Worm (Caenorhabditis elegans) whole organism, L1 larva: ENCODE data around the gene ZK1240.9.

Experiments
- C04F5.9 ChIP-seq: sonication (generic microtip); optimal IDR thresholded peaks from 2 replicates; lab custom pipeline; 2016; ENCODE audit warnings: missing genetic modification characterization, missing compliant biosample characterization
- C34B4.2 ChIP-seq: sonication (generic microtip); optimal IDR thresholded peaks from 2 replicates; lab custom pipeline; 2017; ENCODE audit warnings: mild to moderate bottlenecking, missing genetic modification characterization, missing compliant biosample characterization
- aha-1 ChIP-seq: fragments of 150-350 bp; optimal IDR thresholded peaks from 2 replicates; lab custom pipeline; 2014; ENCODE audit warnings: missing biosample characterization, missing genetic modification characterization
- ama-1 ChIP-seq: fragments of 150-350 bp; optimal IDR thresholded peaks from 2 replicates; lab custom pipeline; 2014
- blmp-1 ChIP-seq: fragments of 150-350 bp; optimal IDR thresholded peaks from 2 replicates; lab custom pipeline; 2014; ENCODE audit warnings: missing biosample characterization, missing genetic modification characterization
- ceh-82 ChIP-seq, 3 experiments: fragments of 150-350 bp in 1 of 3; sonication (generic microtip) in 2 of 3; optimal IDR thresholded peaks; 2 replicates each; lab custom pipeline; 2014 to 2017; ENCODE audit warnings: missing biosample characterization in 3 of 3, missing genetic modification characterization in 3 of 3
- efl-1 ChIP-seq, 4 experiments: fragments of 150-350 bp; optimal IDR thresholded peaks in 3 of 4; peaks in 1 of 4; 1 replicate in 1 of 4; 2 replicates in 3 of 4; lab custom pipeline; 2014; ENCODE audit warnings: missing biosample characterization in 2 of 4, missing genetic modification characterization in 2 of 4, missing genetic modification reagents in 2 of 4
- egl-27 ChIP-seq, 2 experiments: fragments of 150-350 bp in 1 of 2; sonication (generic microtip); optimal IDR thresholded peaks; 3 replicates each; lab custom pipeline; 2017 to 2018; ENCODE audit warnings: missing biosample characterization in 2 of 2, missing genetic modification characterization in 2 of 2, missing genetic modification reagents in 2 of 2
- elt-2 ChIP-seq: sonication (generic microtip); optimal IDR thresholded peaks from 2 replicates; lab custom pipeline; 2016; ENCODE audit warnings: missing genetic modification characterization, mild to moderate bottlenecking, inconsistent platforms, missing compliant biosample characterization, missing genetic modification reagents
- elt-3 ChIP-seq, 6 experiments: fragments of 150-350 bp in 1 of 6; sonication (generic microtip); optimal IDR thresholded peaks; 2 replicates each; lab custom pipeline; 2017 to 2018; ENCODE audit warnings: missing biosample characterization in 6 of 6, missing genetic modification characterization in 6 of 6, inconsistent platforms in 1 of 6
- fkh-10 ChIP-seq: sonication (generic microtip); optimal IDR thresholded peaks from 2 replicates; lab custom pipeline; 2017; ENCODE audit warnings: missing biosample characterization, missing genetic modification reagents, missing genetic modification characterization
- fkh-8 ChIP-seq: sonication (generic microtip); optimal IDR thresholded peaks from 2 replicates; lab custom pipeline; 2016; ENCODE audit warnings: mild to moderate bottlenecking, missing genetic modification characterization, missing compliant biosample characterization
- fos-1 ChIP-seq: fragments of 150-350 bp; optimal IDR thresholded peaks from 2 replicates; lab custom pipeline; 2014; ENCODE audit warnings: missing biosample characterization, missing genetic modification characterization
- hlh-4 ChIP-seq: sonication (generic microtip); optimal IDR thresholded peaks from 2 replicates; lab custom pipeline; 2016; ENCODE audit warnings: mild to moderate bottlenecking, missing genetic modification characterization, missing compliant biosample characterization
- hpl-2 ChIP-seq: fragments of 150-350 bp; optimal IDR thresholded peaks from 2 replicates; lab custom pipeline; 2014; ENCODE audit warnings: missing biosample characterization, missing genetic modification reagents, missing genetic modification characterization
- irx-1 ChIP-seq: sonication (generic microtip); optimal IDR thresholded peaks from 2 replicates; lab custom pipeline; 2016; ENCODE audit warnings: missing genetic modification characterization, missing compliant biosample characterization
- isw-1 ChIP-seq: fragments of 200-800 bp; sonication (Bioruptor generic); IDR thresholded peaks from 2 replicates; pipeline ENCODE4 v1.3.6; 2022; ENCODE audit warnings: missing genetic modification characterization, missing compliant biosample characterization
- jun-1 ChIP-seq: fragments of 150-350 bp; optimal IDR thresholded peaks from 2 replicates; lab custom pipeline; 2014; ENCODE audit warnings: missing biosample characterization, missing genetic modification reagents, missing genetic modification characterization
- lin-13 ChIP-seq: fragments of 150-350 bp; optimal IDR thresholded peaks from 2 replicates; lab custom pipeline; 2014; ENCODE audit warnings: missing biosample characterization, missing genetic modification reagents, missing genetic modification characterization
- lin-35 ChIP-seq, 2 experiments: fragments of 150-350 bp; optimal IDR thresholded peaks; 2 replicates each; lab custom pipeline; 2014; ENCODE audit warnings: missing biosample characterization in 2 of 2, missing genetic modification characterization in 2 of 2, missing genetic modification reagents in 2 of 2
- mdl-1 ChIP-seq, 2 experiments: fragments of 150-350 bp; optimal IDR thresholded peaks; 2 replicates each; lab custom pipeline; 2014 to 2017; ENCODE audit warnings: missing biosample characterization in 2 of 2, missing genetic modification characterization in 2 of 2, inconsistent platforms in 1 of 2
- mef-2 ChIP-seq: fragments of 150-350 bp; optimal IDR thresholded peaks from 2 replicates; lab custom pipeline; 2014; ENCODE audit warnings: missing biosample characterization, missing genetic modification characterization
- mep-1 ChIP-seq: fragments of 150-350 bp; optimal IDR thresholded peaks from 2 replicates; lab custom pipeline; 2014; ENCODE audit warnings: missing biosample characterization, missing genetic modification characterization
- nhr-20 ChIP-seq: sonication (generic microtip); optimal IDR thresholded peaks from 2 replicates; lab custom pipeline; 2016; ENCODE audit warnings: mild to moderate bottlenecking, missing genetic modification characterization, missing compliant biosample characterization
- nhr-237 ChIP-seq: fragments of 150-350 bp; optimal IDR thresholded peaks from 2 replicates; lab custom pipeline; 2014; ENCODE audit warnings: missing biosample characterization, missing genetic modification characterization
- nhr-28 ChIP-seq: fragments of 150-350 bp; optimal IDR thresholded peaks from 2 replicates; lab custom pipeline; 2014; ENCODE audit warnings: missing biosample characterization, missing genetic modification characterization
- nhr-47 ChIP-seq: sonication (generic microtip); optimal IDR thresholded peaks from 2 replicates; lab custom pipeline; 2016; ENCODE audit warnings: mild to moderate bottlenecking, missing genetic modification characterization, moderate library complexity, missing compliant biosample characterization
- nhr-84 ChIP-seq: sonication (generic microtip); optimal IDR thresholded peaks from 2 replicates; lab custom pipeline; 2017; ENCODE audit warnings: missing biosample characterization, missing genetic modification characterization
- nhr-85 ChIP-seq: sonication (generic microtip); peaks from one replicate; lab custom pipeline; 2016; ENCODE audit warnings: missing genetic modification characterization, inconsistent platforms, missing compliant biosample characterization
- pag-3 ChIP-seq: sonication (generic microtip); optimal IDR thresholded peaks from 2 replicates; lab custom pipeline; 2017; ENCODE audit warnings: missing genetic modification characterization, mild to moderate bottlenecking, missing compliant biosample characterization, antibody characterized with exemption, borderline replicate concordance; ENCODE audit not compliant: insufficient read depth
- pqm-1 ChIP-seq: sonication (generic microtip); optimal IDR thresholded peaks from 3 replicates; lab custom pipeline; 2017; ENCODE audit warnings: missing biosample characterization, missing genetic modification characterization
- skn-1 ChIP-seq: fragments of 150-350 bp; optimal IDR thresholded peaks from 2 replicates; lab custom pipeline; 2014; ENCODE audit warnings: missing biosample characterization, missing genetic modification characterization
- snu-23 ChIP-seq: sonication (generic microtip); optimal IDR thresholded peaks from 2 replicates; lab custom pipeline; 2016; ENCODE audit warnings: missing genetic modification characterization, missing compliant biosample characterization
- sptf-1 ChIP-seq: fragments of 150-350 bp; optimal IDR thresholded peaks from 2 replicates; lab custom pipeline; 2014; ENCODE audit warnings: missing biosample characterization, missing genetic modification characterization
- sup-37 ChIP-seq: fragments of 200-800 bp; sonication (Bioruptor generic); optimal IDR thresholded peaks from 2 replicates; lab custom pipeline; 2018; ENCODE audit warnings: mild to moderate bottlenecking, missing genetic modification characterization, missing compliant biosample characterization
- unc-130 ChIP-seq: fragments of 150-350 bp; optimal IDR thresholded peaks from 2 replicates; lab custom pipeline; 2017; ENCODE audit warnings: missing biosample characterization, missing genetic modification characterization, inconsistent platforms
- unc-30 ChIP-seq: sonication (generic microtip); optimal IDR thresholded peaks from 2 replicates; lab custom pipeline; 2017; ENCODE audit warnings: missing biosample characterization, missing genetic modification characterization
- zag-1 ChIP-seq: fragments of 150-350 bp; optimal IDR thresholded peaks from 2 replicates; lab custom pipeline; 2014; ENCODE audit warnings: missing biosample characterization, missing genetic modification characterization
- zip-4 ChIP-seq: fragments of 200-800 bp; sonication (Bioruptor generic); optimal IDR thresholded peaks from 2 replicates; lab custom pipeline; 2018; ENCODE audit warnings: mild to moderate bottlenecking, missing genetic modification characterization, moderate library complexity, missing compliant biosample characterization

ZK1240.9 gene

DNA sequence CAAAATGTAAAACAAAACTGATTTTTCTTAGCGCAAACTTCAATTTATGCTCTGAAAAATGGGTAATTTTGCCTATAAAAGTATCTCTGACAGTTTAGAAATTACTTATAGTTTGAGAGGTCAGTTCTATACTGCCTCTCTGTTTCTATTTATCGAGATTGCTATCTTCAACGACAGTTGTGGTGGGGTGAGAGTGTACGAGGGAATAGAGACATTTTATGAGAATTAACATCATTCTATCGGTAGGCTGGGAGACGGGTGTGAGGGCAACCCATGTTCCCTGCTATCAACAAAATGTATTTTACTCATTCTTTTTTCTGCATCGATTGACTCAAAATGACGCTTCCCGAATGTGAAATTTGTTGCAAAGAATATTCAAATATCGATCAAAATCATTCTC is 2.1 kb downstream of the ZK1240.9 start, which contains the start of gene ZK1240.3:
Gene ZK1240.3 (plus strand): TSS at position 238 of the 400 bp plus-strand sequence.
- TF ChIP-seq pag-3, result no peak
- TF ChIP-seq elt-2 (tag; lab: Kevin White, UChicago), result peak; percentile 30

DNA sequence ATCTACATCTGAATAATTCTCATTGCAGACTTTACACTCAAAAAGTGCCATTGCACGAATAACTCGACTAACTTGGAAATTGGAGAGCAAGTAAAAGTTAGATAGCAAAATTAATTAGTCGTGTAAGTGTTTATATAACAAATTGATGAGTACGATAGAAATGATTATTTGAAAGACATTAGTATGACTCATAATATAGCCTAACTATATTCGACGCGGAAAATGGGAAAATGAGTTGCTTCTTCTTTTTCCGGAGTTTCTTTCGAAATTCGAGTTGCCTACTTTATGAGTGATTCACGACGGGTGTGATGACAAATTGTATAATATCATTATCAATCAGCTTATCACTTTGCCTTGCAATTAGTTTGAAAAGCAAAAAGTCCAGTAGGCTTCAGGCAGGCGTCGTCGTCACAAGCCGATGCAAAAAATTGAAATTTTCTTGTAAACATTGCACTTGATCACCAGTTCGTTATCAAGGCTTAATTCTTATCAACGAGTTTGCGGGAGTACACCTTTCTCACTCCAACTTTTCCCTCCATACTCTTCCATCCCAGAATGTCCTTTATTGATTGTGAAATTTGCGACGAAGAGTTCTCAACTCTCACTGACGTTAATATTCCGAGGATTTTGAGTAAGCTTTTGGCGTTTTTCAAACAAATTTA is 5.0 kb downstream of the ZK1240.9 start, which contains the start of the genes ZK1240.6 and ZK1240.2:
Gene ZK1240.6 (minus strand): TSS at position 51 of the 662 bp plus-strand sequence.
Gene ZK1240.2 (plus strand): TSS at position 520 of the 662 bp plus-strand sequence.
- TF ChIP-seq jun-1 (tag; lab: Kevin White, UChicago) (no peak), fos-1 (tag; lab: Kevin White, UChicago) (no peak), sup-37 (GFP tag; lab: Kevin White, UChicago) (no peak), C34B4.2 (tag; lab: Kevin White, UChicago) (no peak), irx-1 (tag; lab: Kevin White, UChicago) (no peak), ceh-82 (tag; optimal IDR thresholded peaks at IDR 0.05; lab: Kevin White, UChicago) (no peak), elt-2 (tag; lab: Kevin White, UChicago) (peak; percentile 74), egl-27 (tag; optimal IDR thresholded peaks at IDR 0.05; lab: Kevin White, UChicago) (no peak), pqm-1 (tag; lab: Kevin White, UChicago) (peak; percentile 49), ama-1 (lab: Kevin White, UChicago) (no peak), fkh-8 (no peak)

DNA sequence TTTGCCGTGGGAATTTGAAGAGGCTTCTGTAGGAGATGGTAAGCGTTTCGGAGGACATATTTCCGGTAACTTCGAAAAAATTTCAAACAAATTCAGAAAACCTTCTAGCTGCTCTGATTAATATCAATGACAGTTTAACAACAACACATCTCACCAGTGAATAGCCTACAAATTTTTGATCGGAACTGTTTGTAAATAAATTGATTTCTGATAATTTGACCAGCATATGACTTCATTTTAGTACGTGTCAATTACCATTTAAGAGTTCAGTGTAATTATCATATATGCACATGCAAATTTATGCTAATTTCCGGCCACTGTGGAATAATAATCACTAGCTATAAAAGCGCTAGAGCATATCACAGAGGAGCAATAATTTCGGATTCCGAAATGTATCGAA is 7.0 kb downstream of the ZK1240.9 start, which contains the start of gene ZK1240.11:
Gene ZK1240.11 (plus strand): TSS at position 301 of the 400 bp plus-strand sequence.
- TF ChIP-seq efl-1 (optimal IDR thresholded peaks at IDR 0.05; lab: Kevin White, UChicago) (no peak), efl-1 (GFP tag; optimal IDR thresholded peaks at IDR 0.05 in 1 of 2; lab: Kevin White, UChicago) (peak in 1 of 2 experiments; percentile 25), jun-1 (tag; lab: Kevin White, UChicago) (no peak)

ce11 chrII:2328963-2329442 is 11.0 kb downstream of the ZK1240.9 start, which contains the start of the genes ZK1240.8 and ZK1240.1:
TSS of gene ZK1240.8 (minus strand) at chrII:2329063.
TSS of gene ZK1240.1 (plus strand) at chrII:2329392.
- no peak for TF ChIP-seq mdl-1 (tag; optimal IDR thresholded peaks at IDR 0.05; lab: Kevin White, UChicago)
- peak; percentile 5 for TF ChIP-seq elt-2 (tag; lab: Kevin White, UChicago)

DNA sequence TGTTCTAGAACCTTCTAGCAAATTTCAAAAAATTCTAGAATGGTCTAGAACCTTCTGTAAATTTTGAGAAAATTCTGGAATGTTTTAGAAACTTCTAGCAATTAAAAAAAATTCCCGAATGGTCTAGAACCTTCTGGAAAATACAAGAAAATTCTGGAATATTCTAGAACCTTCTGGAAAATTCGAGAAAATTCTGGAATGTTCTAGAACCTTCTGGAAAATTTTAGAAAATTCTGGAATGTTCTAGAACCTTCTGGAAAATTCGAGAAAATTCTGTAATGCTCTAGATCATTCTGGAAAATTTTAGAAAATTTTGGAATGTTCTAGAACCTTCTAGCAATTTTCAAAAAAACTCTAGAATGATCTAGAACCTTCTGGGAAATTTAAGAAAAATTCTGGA is 12.5 kb downstream of the ZK1240.9 start:
- TF ChIP-seq unc-130 (tag; lab: Kevin White, UChicago) (no peak), nhr-28 (tag; lab: Kevin White, UChicago) (no peak), mef-2 (tag; lab: Kevin White, UChicago) (no peak), snu-23 (GFP tag; lab: Kevin White, UChicago) (no peak), nhr-84 (tag; lab: Kevin White, UChicago) (no peak), unc-30 (tag; lab: Kevin White, UChicago) (no peak), skn-1 (tag; lab: Kevin White, UChicago) (no peak), mdl-1 (tag; optimal IDR thresholded peaks at IDR 0.05; lab: Kevin White, UChicago) (no peak), zip-4 (GFP tag; lab: Kevin White, UChicago) (no peak), fkh-10 (GFP tag; lab: Kevin White, UChicago) (no peak), blmp-1 (tag; lab: Kevin White, UChicago) (no peak), aha-1 (tag; lab: Kevin White, UChicago) (no peak), nhr-237 (no peak), pag-3 (no peak), hlh-4 (tag; lab: Kevin White, UChicago) (no peak), lin-35 (GFP tag; optimal IDR thresholded peaks at IDR 0.05; lab: Kevin White, UChicago) (no peak), C04F5.9 (no peak)

DNA sequence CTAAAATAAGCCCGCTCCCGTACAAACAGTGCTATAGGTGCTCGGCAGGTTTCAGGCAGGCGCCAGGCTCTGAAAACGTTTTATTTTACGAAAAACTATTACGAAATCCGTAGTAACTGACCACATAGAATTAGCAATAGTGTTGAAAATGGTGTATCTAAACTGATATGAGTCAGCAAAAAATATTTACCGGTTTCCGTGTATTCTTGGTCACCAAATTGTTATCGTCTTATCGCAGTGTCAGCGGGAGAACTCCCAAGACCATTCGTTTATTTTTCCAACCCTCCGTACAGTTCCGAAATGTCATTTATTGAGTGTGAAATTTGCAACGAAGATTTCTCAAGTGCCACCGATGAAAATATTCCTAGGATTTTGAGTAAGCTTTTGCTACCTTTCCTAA is 14.2 kb downstream of the ZK1240.9 start, which contains the start of gene F43C11.8:
Gene F43C11.8 (plus strand): TSS at position 301 of the 400 bp plus-strand sequence.
- TF ChIP-seq mdl-1 (tag; optimal IDR thresholded peaks at IDR 0.05; lab: Kevin White, UChicago) (no peak), efl-1 (optimal IDR thresholded peaks at IDR 0.05; lab: Kevin White, UChicago) (no peak), efl-1 (GFP tag; optimal IDR thresholded peaks at IDR 0.05 in 1 of 2; lab: Kevin White, UChicago) (no peak), sptf-1 (tag; lab: Kevin White, UChicago) (no peak), zag-1 (tag; lab: Kevin White, UChicago) (no peak), nhr-47 (tag; lab: Kevin White, UChicago) (no peak), lin-13 (GFP tag; lab: Kevin White, UChicago) (no peak), aha-1 (tag; lab: Kevin White, UChicago) (no peak), hpl-2 (no peak), elt-3 (tag; optimal IDR thresholded peaks at IDR 0.05; lab: Kevin White, UChicago) (no peak), nhr-20 (tag; lab: Kevin White, UChicago) (no peak), mep-1 (tag; lab: Kevin White, UChicago) (no peak), nhr-85 (tag; lab: Kevin White, UChicago) (no peak), unc-30 (tag; lab: Kevin White, UChicago) (no peak), isw-1 (GFP tag; lab: Robert Waterston, UW) (no peak)
